Fruit fly (Drosophila melanogaster) whole organism: ENCODE results near the gene CG14606.

Experiments used
- CG8478 ChIP-seq: fragments of >200 bp; optimal IDR thresholded peaks from 2 replicates; lab custom pipeline; 2018; ENCODE audit warnings: inconsistent platforms
- Dll ChIP-seq: fragments of >200 bp; optimal IDR thresholded peaks from 2 replicates; lab custom pipeline; 2017
- EcR ChIP-seq, 2 experiments: fragments of >200 bp; optimal IDR thresholded peaks; 2 replicates each; lab custom pipeline; 2017; ENCODE audit warnings: missing biosample characterization in 2 of 2, missing genetic modification characterization in 2 of 2, missing genetic modification reagents in 2 of 2
- pan ChIP-seq: fragments of >200 bp; optimal IDR thresholded peaks from 2 replicates; lab custom pipeline; 2017
- psq ChIP-seq: fragments of >200 bp; optimal IDR thresholded peaks from 2 replicates; lab custom pipeline; 2017
- usp ChIP-seq: fragments of >200 bp; optimal IDR thresholded peaks from 2 replicates; lab custom pipeline; 2017; ENCODE audit warnings: missing biosample characterization, missing genetic modification characterization, mixed read lengths

CG14606 gene

dm6 chr3R:7199849-7200248, 17.0 kb downstream of the CG14606 start:
- TF ChIP-seq Dll (lab: Kevin White, UChicago) = no peak
- no peak for TF ChIP-seq psq (lab: Kevin White, UChicago)

dm6 chr3R:7188697-7189096, 28.2 kb downstream of the CG14606 start:
- TF ChIP-seq usp (GFP tag; lab: Kevin White, UChicago) (no peak), psq (lab: Kevin White, UChicago) (no peak), Dll (lab: Kevin White, UChicago) (no peak), EcR (GFP tag; optimal IDR thresholded peaks at IDR 0.05; lab: Kevin White, UChicago) (no peak), pan (lab: Kevin White, UChicago) (no peak), CG8478 (lab: Kevin White, UChicago) (no peak)

dm6 chr3R:7187989-7188388, 28.9 kb downstream of the CG14606 start:
- TF ChIP-seq psq (lab: Kevin White, UChicago) = no peak
- no peak for TF ChIP-seq Dll (lab: Kevin White, UChicago)
- TF ChIP-seq usp (GFP tag; lab: Kevin White, UChicago) = no peak
- no peak for TF ChIP-seq CG8478 (lab: Kevin White, UChicago)
- TF ChIP-seq EcR (GFP tag; optimal IDR thresholded peaks at IDR 0.05; lab: Kevin White, UChicago) = no peak
- TF ChIP-seq pan (lab: Kevin White, UChicago) = no peak

dm6 chr3R:7187093-7187912, 29.6 kb downstream of the CG14606 start:
- TF ChIP-seq Dll (lab: Kevin White, UChicago) (no peak), EcR (GFP tag; optimal IDR thresholded peaks at IDR 0.05; lab: Kevin White, UChicago) (no peak), psq (lab: Kevin White, UChicago) (no peak), usp (GFP tag; lab: Kevin White, UChicago) (no peak), CG8478 (lab: Kevin White, UChicago) (no peak), pan (lab: Kevin White, UChicago) (no peak)

dm6 chr3R:7186242-7187092, 30.4 kb downstream of the CG14606 start, which contains the start of the genes CG10055 and lap:
TSS of gene CG10055 (minus strand) at chr3R:7186673.
TSS of gene lap (plus strand) at chr3R:7186994.
- TF ChIP-seq Dll (lab: Kevin White, UChicago) = no peak
- TF ChIP-seq CG8478 (lab: Kevin White, UChicago) = no peak
- no peak for TF ChIP-seq usp (GFP tag; lab: Kevin White, UChicago)
- TF ChIP-seq psq (lab: Kevin White, UChicago) = no peak
- no peak for TF ChIP-seq EcR (GFP tag; optimal IDR thresholded peaks at IDR 0.05; lab: Kevin White, UChicago)
- TF ChIP-seq pan (lab: Kevin White, UChicago) = no peak

- TF ChIP-seq pan (lab: Kevin White, UChicago) = no peak
- no peak for TF ChIP-seq EcR (GFP tag; optimal IDR thresholded peaks at IDR 0.05; lab: Kevin White, UChicago)
- TF ChIP-seq usp (GFP tag; lab: Kevin White, UChicago) = no peak
- TF ChIP-seq Dll (lab: Kevin White, UChicago) = no peak
- TF ChIP-seq psq (lab: Kevin White, UChicago) = no peak
- no peak for TF ChIP-seq CG8478 (lab: Kevin White, UChicago)
These were observed 42.1 kb downstream of the CG14606 start for dm6 chr3R:7174755-7175154.

- TF ChIP-seq EcR (GFP tag; optimal IDR thresholded peaks at IDR 0.05; lab: Kevin White, UChicago) (no peak), psq (lab: Kevin White, UChicago) (no peak), Dll (lab: Kevin White, UChicago) (no peak), usp (GFP tag; lab: Kevin White, UChicago) (no peak), pan (lab: Kevin White, UChicago) (no peak), CG8478 (lab: Kevin White, UChicago) (no peak)
These were observed 43.9 kb downstream of the CG14606 start for dm6 chr3R:7172978-7173377.

- peak in 1 of 2 experiments; percentile 67 for TF ChIP-seq EcR (GFP tag; optimal IDR thresholded peaks at IDR 0.05; lab: Kevin White, UChicago)
- no peak for TF ChIP-seq CG8478 (lab: Kevin White, UChicago)
These were observed 45.3 kb downstream of the CG14606 start for dm6 chr3R:7171384-7172099.

- no peak for TF ChIP-seq psq (lab: Kevin White, UChicago)
- no peak for TF ChIP-seq Dll (lab: Kevin White, UChicago)
- no peak for TF ChIP-seq pan (lab: Kevin White, UChicago)
- no peak for TF ChIP-seq usp (GFP tag; lab: Kevin White, UChicago)
- no peak for TF ChIP-seq EcR (GFP tag; optimal IDR thresholded peaks at IDR 0.05; lab: Kevin White, UChicago)
- TF ChIP-seq CG8478 (lab: Kevin White, UChicago) = no peak
These were observed 47.0 kb downstream of the CG14606 start for dm6 chr3R:7169927-7170326.
